Worm (Caenorhabditis elegans): ENCODE measurements around the gene B0393.4.

B0393.4 gene

ce11 chrIII:4778003-4778402 is 14.6 kb upstream of the B0393.4 start, which contains the start of gene B0393.7:
B0393.7 (minus strand) TSS chrIII:4778103.
- TF ChIP-seq madf-3 (GFP tag; IDR thresholded peaks at IDR 0.05) (no peak), F33H1.4 (GFP tag; IDR thresholded peaks at IDR 0.05) (no peak), egrh-3 (GFP tag; IDR thresholded peaks at IDR 0.05) (no peak)

- TF ChIP-seq attf-3 (GFP tag; conservative IDR thresholded peaks at IDR 0.05) (no peak), Y95B8A.8 (GFP tag; IDR thresholded peaks at IDR 0.05) (no peak), ccch-3 (GFP tag; optimal IDR thresholded peaks at IDR 0.05) (no peak), K11D2.4 (GFP tag; IDR thresholded peaks at IDR 0.05) (no peak), C06A6.2 (GFP tag; conservative IDR thresholded peaks at IDR 0.05) (no peak), unc-130 (GFP tag; optimal IDR thresholded peaks at IDR 0.05) (no peak), lsy-27 (tag; optimal IDR thresholded peaks at IDR 0.05; ENCODE audit: borderline replicate concordance, insufficient read depth) (no peak), zim-3 (tag; optimal IDR thresholded peaks at IDR 0.05) (no peak), akir-1 (GFP tag; optimal IDR thresholded peaks at IDR 0.05) (no peak)
These were observed 4.6 kb upstream of the B0393.4 start for ce11 chrIII:4767869-4768645.

- TF ChIP-seq nhr-90 (tag; optimal IDR thresholded peaks at IDR 0.05) = no peak
- TF ChIP-seq unc-62 (GFP tag; optimal IDR thresholded peaks at IDR 0.05) = no peak
- no peak for TF ChIP-seq F23B12.7 (tag; optimal IDR thresholded peaks at IDR 0.05; ENCODE audit: insufficient read depth)
- no peak for TF ChIP-seq nfyb-1 (GFP tag; IDR thresholded peaks at IDR 0.05)
- TF ChIP-seq attf-3 (GFP tag; conservative IDR thresholded peaks at IDR 0.05) = no peak
- TF ChIP-seq mcd-1 (GFP tag; IDR thresholded peaks at IDR 0.05) = no peak
- TF ChIP-seq nhr-27 (tag; optimal IDR thresholded peaks at IDR 0.05) = no peak
- no peak for TF ChIP-seq ztf-26 (tag; optimal IDR thresholded peaks at IDR 0.05)
- no peak for TF ChIP-seq F10E7.11 (tag; optimal IDR thresholded peaks at IDR 0.05)
- TF ChIP-seq ekl-4 (GFP tag; IDR thresholded peaks at IDR 0.05) = no peak
These were observed 3.4 kb upstream of the B0393.4 start for ce11 chrIII:4766842-4767241.

- TF ChIP-seq K11D2.4 (GFP tag; IDR thresholded peaks at IDR 0.05) (no peak), lin-26 (GFP tag; IDR thresholded peaks at IDR 0.05) (no peak), lin-35 (GFP tag; optimal IDR thresholded peaks at IDR 0.05) (no peak), him-1 (tag; optimal IDR thresholded peaks at IDR 0.05) (no peak), ceh-100 (GFP tag; IDR thresholded peaks at IDR 0.05) (no peak), nfyb-1 (GFP tag; IDR thresholded peaks at IDR 0.05) (no peak), efl-1 (GFP tag; optimal IDR thresholded peaks at IDR 0.05) (no peak), madf-3 (GFP tag; IDR thresholded peaks at IDR 0.05) (no peak), gei-17 (GFP tag; optimal IDR thresholded peaks at IDR 0.05) (no peak), die-1 (tag; optimal IDR thresholded peaks at IDR 0.05) (no peak), nhr-90 (tag; optimal IDR thresholded peaks at IDR 0.05) (no peak), ZK185.1 (tag; optimal IDR thresholded peaks at IDR 0.05; ENCODE audit: poor library complexity, severe bottlenecking) (no peak), hrde-1 (tag; optimal IDR thresholded peaks at IDR 0.05; ENCODE audit: borderline replicate concordance) (no peak), lin-54 (GFP tag; optimal IDR thresholded peaks at IDR 0.05) (no peak), F33H1.4 (GFP tag; IDR thresholded peaks at IDR 0.05) (no peak), C06A6.2 (GFP tag; conservative IDR thresholded peaks at IDR 0.05) (no peak), ztf-6 (GFP tag; IDR thresholded peaks at IDR 0.05) (no peak)
These were observed 2.1 kb upstream of the B0393.4 start, which contains the start of gene B0393.5 for ce11 chrIII:4765474-4765873. B0393.5 (plus strand) TSS chrIII:4765774.

Data from whole organism, young adult.